Worm (Caenorhabditis elegans) whole organism, L4 larva: ENCODE measurements around the gene C34F6.5.

ENCODE experiments used
- D1046.2 ChIP-seq: fragments of 200-800 bp; sonication (Bioruptor generic); IDR thresholded peaks from 2 replicates; pipeline ENCODE4 v1.3.6; 2022; ENCODE audit warnings: missing genetic modification characterization, missing compliant biosample characterization
- F26F4.8 ChIP-seq: fragments of 200-800 bp; sonication (Bioruptor generic); conservative IDR thresholded peaks from 2 replicates; pipeline ENCODE4 v1.3.6; 2022; ENCODE audit warnings: missing genetic modification characterization, missing compliant biosample characterization
- F37D6.2 ChIP-seq: sonication (generic microtip); optimal IDR thresholded peaks from 2 replicates; lab custom pipeline; 2016; ENCODE audit warnings: mild to moderate bottlenecking, missing genetic modification characterization, missing compliant biosample characterization
- F44E2.7 ChIP-seq: fragments of 200-800 bp; sonication (Bioruptor generic); IDR thresholded peaks from 2 replicates; pipeline ENCODE4 v2.1.2; 2022; ENCODE audit warnings: missing genetic modification characterization, missing compliant biosample characterization
- R02D3.7 ChIP-seq: fragments of 150-350 bp; sonication (generic microtip); optimal IDR thresholded peaks from 3 replicates; lab custom pipeline; 2014; ENCODE audit warnings: missing biosample characterization, missing genetic modification characterization
- Y105C5A.15 ChIP-seq: fragments of 200-800 bp; sonication (Bioruptor generic); IDR thresholded peaks from 2 replicates; pipeline ENCODE4 v1.3.6; 2022; ENCODE audit warnings: missing genetic modification characterization, missing compliant biosample characterization
- Y48G9A.11 ChIP-seq: fragments of 200-800 bp; sonication (Bioruptor generic); IDR thresholded peaks from 2 replicates; pipeline ENCODE4 v1.3.6; 2022; ENCODE audit warnings: missing genetic modification reagents, missing genetic modification characterization, missing compliant biosample characterization
- Y5F2A.4 ChIP-seq: fragments of 200-800 bp; sonication (Bioruptor generic); optimal IDR thresholded peaks from 2 replicates; lab custom pipeline; 2018; ENCODE audit warnings: mild to moderate bottlenecking, missing genetic modification characterization, missing compliant biosample characterization
- aha-1 ChIP-seq: fragments of 150-350 bp; peaks from one replicate; lab custom pipeline; 2014; ENCODE audit warnings: missing biosample characterization, missing genetic modification characterization
- ama-1 ChIP-seq: fragments of 150-350 bp; optimal IDR thresholded peaks from 2 replicates; lab custom pipeline; 2014; ENCODE audit warnings: inconsistent platforms, mixed read lengths
- arid-1 ChIP-seq: fragments of 200-800 bp; sonication (Bioruptor generic); conservative IDR thresholded peaks from 2 replicates; pipeline ENCODE4 v1.3.6; 2022; ENCODE audit warnings: missing genetic modification reagents, missing genetic modification characterization, missing compliant biosample characterization
- attf-4 ChIP-seq: sonication (generic microtip); optimal IDR thresholded peaks from 3 replicates; lab custom pipeline; 2017; ENCODE audit warnings: missing biosample characterization, missing genetic modification characterization
- ceh-20 ChIP-seq: fragments of 200-800 bp; sonication (Bioruptor generic); IDR thresholded peaks from 2 replicates; pipeline ENCODE4 v1.3.6; 2022; ENCODE audit warnings: missing genetic modification reagents, missing genetic modification characterization, missing compliant biosample characterization
- ceh-28 ChIP-seq: fragments of 150-350 bp; optimal IDR thresholded peaks from 2 replicates; lab custom pipeline; 2014; ENCODE audit warnings: missing biosample characterization, missing genetic modification reagents, missing genetic modification characterization
- ces-1 ChIP-seq: fragments of 150-350 bp; sonication (generic microtip); optimal IDR thresholded peaks from 4 replicates; lab custom pipeline; 2014; ENCODE audit warnings: missing biosample characterization, missing genetic modification reagents, missing genetic modification characterization
- ctbp-1 ChIP-seq: fragments of 200-800 bp; sonication (Bioruptor generic); IDR thresholded peaks from 2 replicates; pipeline ENCODE4 v1.3.6; 2022; ENCODE audit warnings: missing genetic modification reagents, missing genetic modification characterization, missing compliant biosample characterization
- daf-12 ChIP-seq: fragments of 150-350 bp; optimal IDR thresholded peaks from 2 replicates; lab custom pipeline; 2014; ENCODE audit warnings: missing biosample characterization, missing genetic modification reagents, missing genetic modification characterization
- daf-8 ChIP-seq: fragments of 200-800 bp; sonication (Bioruptor generic); IDR thresholded peaks from 2 replicates; pipeline ENCODE4 v1.3.6; 2022; ENCODE audit warnings: missing genetic modification characterization, missing compliant biosample characterization
- dmd-6 ChIP-seq: fragments of 200-800 bp; sonication (Bioruptor generic); IDR thresholded peaks from 2 replicates; pipeline ENCODE4 v1.3.6; 2022; ENCODE audit warnings: missing genetic modification reagents, missing genetic modification characterization, missing compliant biosample characterization
- dmd-9 ChIP-seq: fragments of 200-800 bp; sonication (Bioruptor generic); IDR thresholded peaks from 2 replicates; pipeline ENCODE4 v1.3.6; 2022; ENCODE audit warnings: missing genetic modification reagents, missing genetic modification characterization, missing compliant biosample characterization
- duxl-1 ChIP-seq: sonication (generic microtip); optimal IDR thresholded peaks from 2 replicates; lab custom pipeline; 2016; ENCODE audit warnings: mild to moderate bottlenecking, missing genetic modification characterization, moderate library complexity, missing compliant biosample characterization; ENCODE audit not compliant: poor library complexity
- egl-27 ChIP-seq: sonication (generic microtip); optimal IDR thresholded peaks from 3 replicates; lab custom pipeline; 2017; ENCODE audit warnings: missing biosample characterization, missing genetic modification reagents, missing genetic modification characterization
- hlh-11 ChIP-seq: fragments of 200-800 bp; sonication (Bioruptor generic); optimal IDR thresholded peaks from 2 replicates; lab custom pipeline; 2018; ENCODE audit warnings: mild to moderate bottlenecking, missing genetic modification characterization, missing compliant biosample characterization
- hlh-30 ChIP-seq: sonication (generic microtip); optimal IDR thresholded peaks from 2 replicates; lab custom pipeline; 2017; ENCODE audit warnings: antibody characterized with exemption, mild to moderate bottlenecking, missing genetic modification characterization, missing compliant biosample characterization; ENCODE audit not compliant: insufficient read depth
- hmg-1.1 ChIP-seq: fragments of 200-800 bp; sonication (Bioruptor generic); IDR thresholded peaks from 2 replicates; pipeline ENCODE4 v1.3.6; 2022; ENCODE audit warnings: missing genetic modification reagents, missing genetic modification characterization, missing compliant biosample characterization
- lim-7 ChIP-seq: fragments of 200-800 bp; sonication (Bioruptor generic); IDR thresholded peaks from 2 replicates; pipeline ENCODE4 v1.3.6; 2022; ENCODE audit warnings: missing genetic modification characterization, missing compliant biosample characterization
- lin-39 ChIP-seq: fragments of 150-350 bp; optimal IDR thresholded peaks from 2 replicates; lab custom pipeline; 2014; ENCODE audit warnings: missing biosample characterization, missing genetic modification reagents, missing genetic modification characterization
- madf-5 ChIP-seq, 2 experiments: fragments of 200-800 bp; sonication (Bioruptor generic); IDR thresholded peaks; 2 replicates each; pipeline ENCODE4 v1.3.6; 2022; ENCODE audit warnings: missing compliant biosample characterization in 2 of 2, missing genetic modification characterization in 2 of 2
- mxl-2 ChIP-seq: fragments of 200-800 bp; sonication (Bioruptor generic); conservative IDR thresholded peaks from 2 replicates; pipeline ENCODE4 v1.3.6; 2022; ENCODE audit warnings: missing genetic modification reagents, missing genetic modification characterization, missing compliant biosample characterization
- nhr-11 ChIP-seq: fragments of 150-350 bp; optimal IDR thresholded peaks from 2 replicates; lab custom pipeline; 2014; ENCODE audit warnings: missing biosample characterization, missing genetic modification characterization
- nhr-237 ChIP-seq: sonication (generic microtip); optimal IDR thresholded peaks from 2 replicates; lab custom pipeline; 2017; ENCODE audit warnings: missing biosample characterization, missing genetic modification characterization
- nhr-28 ChIP-seq: fragments of 150-350 bp; optimal IDR thresholded peaks from 2 replicates; lab custom pipeline; 2014; ENCODE audit warnings: missing biosample characterization, missing genetic modification characterization
- nhr-42 ChIP-seq: fragments of 200-800 bp; sonication (Bioruptor generic); IDR thresholded peaks from 2 replicates; pipeline ENCODE4 v1.3.6; 2022; ENCODE audit warnings: missing genetic modification characterization, missing compliant biosample characterization
- nhr-48 ChIP-seq: sonication (generic microtip); optimal IDR thresholded peaks from 2 replicates; lab custom pipeline; 2016; ENCODE audit warnings: mild to moderate bottlenecking, missing genetic modification characterization, missing compliant biosample characterization
- nhr-76 ChIP-seq: fragments of 150-350 bp; optimal IDR thresholded peaks from 2 replicates; lab custom pipeline; 2014; ENCODE audit warnings: missing biosample characterization, missing genetic modification characterization
- pha-4 ChIP-seq, 2 experiments: fragments of 150-350 bp in 1 of 2; fragments of 200-800 bp in 1 of 2; sonication (Bioruptor generic) in 1 of 2; IDR thresholded peaks in 1 of 2; optimal IDR thresholded peaks in 1 of 2; 2 replicates each; pipeline versions ENCODE4 v1.3.6 to Lab custom; 2014 to 2022; ENCODE audit warnings: missing genetic modification characterization in 2 of 2, missing genetic modification reagents in 2 of 2, missing biosample characterization in 1 of 2, missing compliant biosample characterization in 1 of 2
- pqm-1 ChIP-seq: sonication (generic microtip); optimal IDR thresholded peaks from 2 replicates; lab custom pipeline; 2017; ENCODE audit warnings: missing biosample characterization, missing genetic modification characterization
- rbr-2 ChIP-seq: sonication (generic microtip); optimal IDR thresholded peaks from 2 replicates; lab custom pipeline; 2016; ENCODE audit warnings: missing genotype, missing genetic modification characterization, missing compliant biosample characterization
- sdz-12 ChIP-seq: fragments of 200-800 bp; sonication (Bioruptor generic); optimal IDR thresholded peaks from 2 replicates; lab custom pipeline; 2018; ENCODE audit warnings: mild to moderate bottlenecking, missing genetic modification characterization, missing compliant biosample characterization
- set-16 ChIP-seq: fragments of 200-800 bp; sonication (Bioruptor generic); IDR thresholded peaks from 2 replicates; pipeline ENCODE4 v1.3.6; 2022; ENCODE audit warnings: missing genetic modification reagents, missing genetic modification characterization, missing compliant biosample characterization
- skn-1 ChIP-seq: fragments of 150-350 bp; optimal IDR thresholded peaks from 2 replicates; lab custom pipeline; 2014; ENCODE audit warnings: missing biosample characterization, missing genetic modification characterization
- snpc-4 ChIP-seq: fragments of 150-350 bp; optimal IDR thresholded peaks from 2 replicates; lab custom pipeline; 2014; ENCODE audit warnings: missing biosample characterization, missing genetic modification characterization
- spr-1 ChIP-seq: sonication (generic microtip); optimal IDR thresholded peaks from 2 replicates; lab custom pipeline; 2016; ENCODE audit warnings: mild to moderate bottlenecking, missing genetic modification characterization, missing compliant biosample characterization
- spr-3 ChIP-seq: fragments of 200-800 bp; sonication (Bioruptor generic); optimal IDR thresholded peaks from 2 replicates; lab custom pipeline; 2018; ENCODE audit warnings: mild to moderate bottlenecking, missing genetic modification characterization, missing compliant biosample characterization
- tag-97 ChIP-seq: fragments of 200-800 bp; sonication (Bioruptor generic); IDR thresholded peaks from 2 replicates; pipeline ENCODE4 v1.3.6; 2022; ENCODE audit warnings: missing genetic modification characterization, missing compliant biosample characterization
- tra-1 ChIP-seq: fragments of 200-800 bp; sonication (Bioruptor generic); IDR thresholded peaks from 2 replicates; pipeline ENCODE4 v1.3.6; 2022; ENCODE audit warnings: missing genetic modification reagents, missing genetic modification characterization, missing compliant biosample characterization
- unc-130 ChIP-seq: sonication (generic microtip); optimal IDR thresholded peaks from 2 replicates; lab custom pipeline; 2016; ENCODE audit warnings: missing genetic modification reagents, missing genetic modification characterization, missing compliant biosample characterization
- zfp-3 ChIP-seq: fragments of 200-800 bp; sonication (Bioruptor generic); conservative IDR thresholded peaks from 2 replicates; pipeline ENCODE4 v1.3.6; 2022; ENCODE audit warnings: missing genetic modification reagents, missing genetic modification characterization, missing compliant biosample characterization
- zip-11 ChIP-seq: fragments of 200-800 bp; sonication (Bioruptor generic); IDR thresholded peaks from 2 replicates; pipeline ENCODE4 v1.3.6; 2022; ENCODE audit warnings: missing genetic modification characterization, missing compliant biosample characterization
- ztf-7 ChIP-seq: fragments of 150-350 bp; optimal IDR thresholded peaks from 2 replicates; lab custom pipeline; 2014; ENCODE audit warnings: missing biosample characterization, missing genetic modification characterization

The C34F6.5 gene

ce11 chrX:11162778-11163584 lies 45.7 kb downstream of the C34F6.5 start:
- TF ChIP-seq nhr-48, result peak; percentile 30
- no peak for TF ChIP-seq egl-27 (tag; lab: Kevin White, UChicago)
- TF ChIP-seq ceh-20 (GFP tag; lab: Robert Waterston, UW), result no peak
- TF ChIP-seq daf-12 (tag; lab: Kevin White, UChicago), result no peak
- TF ChIP-seq Y48G9A.11 (GFP tag; lab: Robert Waterston, UW), result no peak
- 0 out of 2 replicates have a peak, but pooled peaks have one; percentile 53 for TF ChIP-seq tag-97
- TF ChIP-seq spr-3 (GFP tag; lab: Kevin White, UChicago), result peak; percentile 24
- peak; percentile 25 to 63; a peak in 1 of 4 replicates for TF ChIP-seq madf-5 (GFP tag; IDR thresholded peaks at IDR 0.05; lab: Robert Waterston, UW)
- TF ChIP-seq ztf-7, result no peak
- no peak for TF ChIP-seq F37D6.2
- no peak for TF ChIP-seq unc-130
- TF ChIP-seq spr-1, result no peak
- no peak for TF ChIP-seq D1046.2
- TF ChIP-seq set-16 (GFP tag; lab: Robert Waterston, UW), result no peak
- no peak for TF ChIP-seq ces-1 (GFP tag; lab: Kevin White, UChicago)
- no peak for TF ChIP-seq daf-8 (GFP tag; lab: Robert Waterston, UW)
- TF ChIP-seq ctbp-1, result peak; percentile 56; the same call in 1 of the 2 replicates
- TF ChIP-seq nhr-28 (tag; lab: Kevin White, UChicago), result no peak
- peak; percentile 15 for TF ChIP-seq rbr-2 (tag; lab: Kevin White, UChicago)
- no peak for TF ChIP-seq pqm-1 (tag; lab: Kevin White, UChicago)
- TF ChIP-seq aha-1 (tag; lab: Kevin White, UChicago), result peak; percentile 40
- TF ChIP-seq Y105C5A.15 (GFP tag; lab: Robert Waterston, UW), result peak; percentile 62; the same call in 1 of the 2 replicates
- TF ChIP-seq arid-1, result 0 out of 2 replicates have a peak, but pooled peaks have one; percentile 47
- no peak for TF ChIP-seq hlh-11 (tag; lab: Kevin White, UChicago)
- TF ChIP-seq nhr-42 (GFP tag; lab: Robert Waterston, UW), result no peak
- TF ChIP-seq attf-4 (tag; lab: Kevin White, UChicago), result no peak
- TF ChIP-seq dmd-6, result peak; percentile 35; the same call in 1 of the 2 replicates
- no peak for TF ChIP-seq dmd-9 (GFP tag; lab: Robert Waterston, UW)
- peak; percentile 39 for TF ChIP-seq duxl-1 (tag; lab: Kevin White, UChicago)
- TF ChIP-seq pha-4 (GFP tag; IDR thresholded peaks at IDR 0.05; lab: Robert Waterston, UW), result peak; percentile 41; the same call in 1 of the 2 replicates
- no peak for TF ChIP-seq pha-4 (tag; optimal IDR thresholded peaks at IDR 0.05; lab: Kevin White, UChicago)
- TF ChIP-seq skn-1 (tag; lab: Kevin White, UChicago), result no peak
- no peak for TF ChIP-seq hlh-30 (tag; lab: Kevin White, UChicago)
- TF ChIP-seq ceh-28 (tag; lab: Kevin White, UChicago), result no peak
- no peak for TF ChIP-seq hmg-1.1 (GFP tag; lab: Robert Waterston, UW)
- TF ChIP-seq zfp-3 (GFP tag; lab: Robert Waterston, UW), result no peak
- TF ChIP-seq Y5F2A.4 (GFP tag; lab: Kevin White, UChicago), result no peak
- peak; percentile 67 for TF ChIP-seq F26F4.8
- TF ChIP-seq tra-1 (GFP tag; lab: Robert Waterston, UW), result peak; percentile 17
- no peak for TF ChIP-seq sdz-12
- TF ChIP-seq nhr-11 (tag; lab: Kevin White, UChicago), result no peak
- no peak for TF ChIP-seq zip-11
- no peak for TF ChIP-seq nhr-76 (tag; lab: Kevin White, UChicago)
- TF ChIP-seq nhr-237 (tag; lab: Kevin White, UChicago), result no peak
- TF ChIP-seq F44E2.7 (GFP tag; lab: Robert Waterston, UW), result peak; percentile 70; the same call in 1 of the 2 replicates
- no peak for TF ChIP-seq mxl-2 (GFP tag; lab: Robert Waterston, UW)
- peak; percentile 84 for TF ChIP-seq lim-7 (GFP tag; lab: Robert Waterston, UW)
- no peak for TF ChIP-seq snpc-4
- TF ChIP-seq ama-1, result no peak
- no peak for TF ChIP-seq lin-39 (tag; lab: Kevin White, UChicago)
- TF ChIP-seq R02D3.7 (tag; lab: Kevin White, UChicago), result no peak
